Worm (Caenorhabditis elegans): ENCODE measurements around the gene F10D7.11.

- TF ChIP-seq nhr-25 (tag; optimal IDR thresholded peaks at IDR 0.05) = no peak
- TF ChIP-seq fos-1 (tag; optimal IDR thresholded peaks at IDR 0.05) = no peak
- no peak for TF ChIP-seq ama-1 (optimal IDR thresholded peaks at IDR 0.05)
- no peak for TF ChIP-seq eor-1 (tag; optimal IDR thresholded peaks at IDR 0.05)
- no peak for TF ChIP-seq unc-39 (tag; optimal IDR thresholded peaks at IDR 0.05)
- no peak for TF ChIP-seq pqm-1 (tag; optimal IDR thresholded peaks at IDR 0.05)
- no peak for TF ChIP-seq zag-1 (tag; optimal IDR thresholded peaks at IDR 0.05)
- no peak for TF ChIP-seq ceh-9 (tag; optimal IDR thresholded peaks at IDR 0.05)
- TF ChIP-seq nhr-12 (tag; optimal IDR thresholded peaks at IDR 0.05) = no peak
These were observed 33.8 kb downstream of the F10D7.11 start, which contains the start of the genes vap-1 and F11C7.2 for ce11 chrX:17396456-17396855.
